Fruit fly (Drosophila melanogaster) whole organism, adult: ENCODE results near the gene PGRP-SB2.

ENCODE experiments used
- CG1620 ChIP-seq: fragments of 200-800 bp; sonication (Bioruptor generic); optimal IDR thresholded peaks from 2 replicates; lab custom pipeline; 2016; ENCODE audit warnings: missing biosample characterization, missing genetic modification characterization
- CG7045 ChIP-seq: fragments of 200-800 bp; sonication (Bioruptor generic); optimal IDR thresholded peaks from 2 replicates; lab custom pipeline; 2017; ENCODE audit warnings: missing biosample characterization, mild to moderate bottlenecking, missing genetic modification characterization
- CG7101 ChIP-seq: fragments of 200-800 bp; sonication (Bioruptor generic); optimal IDR thresholded peaks from 2 replicates; lab custom pipeline; 2018; ENCODE audit warnings: missing biosample characterization, mild to moderate bottlenecking, missing genetic modification characterization, moderate library complexity
- Hr96 ChIP-seq: fragments of 200-800 bp; sonication (Bioruptor generic); optimal IDR thresholded peaks from 2 replicates; lab custom pipeline; 2016; ENCODE audit warnings: missing biosample characterization, missing genetic modification characterization
- cic ChIP-seq: fragments of 200-800 bp; sonication (Bioruptor generic); optimal IDR thresholded peaks from 2 replicates; lab custom pipeline; 2017; ENCODE audit warnings: missing biosample characterization, mild to moderate bottlenecking, missing genetic modification characterization, moderate library complexity
- kay ChIP-seq: fragments of 200-800 bp; sonication (Bioruptor generic); peaks from one replicate; lab custom pipeline; 2016; ENCODE audit warnings: missing biosample characterization, missing genetic modification characterization, borderline replicate concordance
- ovo ChIP-seq: fragments of 200-800 bp; sonication (Bioruptor generic); optimal IDR thresholded peaks from 2 replicates; lab custom pipeline; 2016; ENCODE audit warnings: missing biosample characterization, missing genetic modification characterization
- tj ChIP-seq: fragments of 200-800 bp; sonication (Bioruptor generic); optimal IDR thresholded peaks from 3 replicates; lab custom pipeline; 2017; ENCODE audit warnings: missing biosample characterization, mild to moderate bottlenecking, missing genetic modification characterization, moderate library complexity
- toe ChIP-seq: fragments of 200-800 bp; sonication (Bioruptor generic); optimal IDR thresholded peaks from 2 replicates; lab custom pipeline; 2016; ENCODE audit warnings: missing biosample characterization, missing genetic modification characterization

dm6 chr3L:16712371-16712770 lies 14.0 kb upstream of the PGRP-SB2 start:
- no peak for TF ChIP-seq ovo (GFP tag; lab: Kevin White, UChicago)
- TF ChIP-seq cic (GFP tag; lab: Kevin White, UChicago) = no peak
- no peak for TF ChIP-seq CG7101
- TF ChIP-seq toe (GFP tag; lab: Kevin White, UChicago) = no peak
- no peak for TF ChIP-seq kay (GFP tag; lab: Kevin White, UChicago)
- TF ChIP-seq CG7045 (GFP tag; lab: Kevin White, UChicago) = no peak
- TF ChIP-seq tj (GFP tag; lab: Kevin White, UChicago) = no peak
- TF ChIP-seq Hr96 = no peak
- no peak for TF ChIP-seq CG1620 (GFP tag; lab: Kevin White, UChicago)
